Fruit fly (Drosophila melanogaster) whole organism, embryonic: ENCODE results near the gene Kr-h1.

ENCODE experiments used
- B-H1 ChIP-seq: fragments of 200-800 bp; sonication (Bioruptor generic); IDR thresholded peaks from 3 replicates; pipeline ENCODE4 v1.3.6; 2022; ENCODE audit warnings: missing biosample characterization, missing genetic modification characterization
- B-H2 ChIP-seq: fragments of 200-800 bp; sonication (Bioruptor generic); optimal IDR thresholded peaks from 2 replicates; lab custom pipeline; 2018; ENCODE audit warnings: missing biosample characterization, mild to moderate bottlenecking, missing genetic modification characterization
- CG10431 ChIP-seq: fragments of 200-800 bp; sonication (Bioruptor generic); optimal IDR thresholded peaks from 3 replicates; lab custom pipeline; 2018; ENCODE audit warnings: missing biosample characterization, mild to moderate bottlenecking, missing genetic modification characterization
- CG10654 ChIP-seq: fragments of 200-800 bp; sonication (Bioruptor generic); optimal IDR thresholded peaks from 2 replicates; lab custom pipeline; 2016; ENCODE audit warnings: missing biosample characterization, missing genetic modification characterization
- CG11456 ChIP-seq: fragments of 200-800 bp; sonication (Bioruptor generic); IDR thresholded peaks from 3 replicates; pipeline ENCODE4 v1.3.6; 2022; ENCODE audit warnings: missing biosample characterization, missing genetic modification characterization
- CG11723 ChIP-seq: fragments of 200-800 bp; sonication (Bioruptor generic); optimal IDR thresholded peaks from 2 replicates; lab custom pipeline; 2017; ENCODE audit warnings: missing biosample characterization, mild to moderate bottlenecking, missing genetic modification characterization
- CG14014 ChIP-seq: fragments of 200-800 bp; sonication (Bioruptor generic); IDR thresholded peaks from 2 replicates; pipeline ENCODE4 v1.3.6; 2022; ENCODE audit warnings: missing biosample characterization, missing genetic modification characterization
- CG1603 ChIP-seq: fragments of 200-800 bp; sonication (Bioruptor generic); optimal IDR thresholded peaks from 2 replicates; lab custom pipeline; 2019; ENCODE audit warnings: missing biosample characterization, mild to moderate bottlenecking, missing genetic modification characterization, moderate library complexity
- CG17328 ChIP-seq: fragments of 200-800 bp; sonication (Bioruptor generic); IDR thresholded peaks from 2 replicates; pipeline ENCODE4 v1.3.6; 2022; ENCODE audit warnings: missing biosample characterization, missing genetic modification characterization
- CG18262 ChIP-seq: fragments of 200-800 bp; optimal IDR thresholded peaks from 3 replicates; lab custom pipeline; 2019; ENCODE audit warnings: missing biosample characterization, mild to moderate bottlenecking, missing genetic modification characterization, moderate library complexity
- CG2129 ChIP-seq: fragments of 200-800 bp; sonication (Bioruptor generic); IDR thresholded peaks from 2 replicates; pipeline ENCODE4 v1.3.6; 2022; ENCODE audit warnings: missing biosample characterization, missing genetic modification characterization; ENCODE audit not compliant: partially characterized antibody
- CG33213 ChIP-seq: fragments of 200-800 bp; sonication (Bioruptor generic); optimal IDR thresholded peaks from 3 replicates; lab custom pipeline; 2016; ENCODE audit warnings: missing biosample characterization, missing genetic modification characterization
- CG4328 ChIP-seq: fragments of 200-800 bp; sonication (Bioruptor generic); optimal IDR thresholded peaks from 3 replicates; lab custom pipeline; 2017; ENCODE audit warnings: missing biosample characterization, missing genetic modification reagents, missing genetic modification characterization
- CG4707 ChIP-seq: fragments of 200-800 bp; sonication (Bioruptor generic); optimal IDR thresholded peaks from 2 replicates; lab custom pipeline; 2018; ENCODE audit warnings: missing biosample characterization, mild to moderate bottlenecking, missing genetic modification characterization, moderate library complexity
- CG6272 ChIP-seq: fragments of 200-800 bp; sonication (Bioruptor generic); IDR thresholded peaks from 2 replicates; pipeline ENCODE4 v1.3.6; 2022; ENCODE audit warnings: missing biosample characterization, missing genetic modification characterization
- CG6689 ChIP-seq: fragments of 200-800 bp; sonication (Bioruptor generic); IDR thresholded peaks from 2 replicates; pipeline ENCODE4 v1.3.6; 2022; ENCODE audit warnings: missing biosample characterization, missing genetic modification characterization
- CG6791 ChIP-seq: fragments of 200-800 bp; sonication (Bioruptor generic); IDR thresholded peaks from 3 replicates; pipeline ENCODE4 v1.3.6; 2022; ENCODE audit warnings: missing biosample characterization, missing genetic modification characterization; ENCODE audit not compliant: partially characterized antibody
- CG7372 ChIP-seq: fragments of 200-800 bp; sonication (Bioruptor generic); IDR thresholded peaks from 2 replicates; pipeline ENCODE4 v1.3.6; 2022; ENCODE audit warnings: missing biosample characterization, missing genetic modification characterization
- CG7839 ChIP-seq: fragments of 200-800 bp; sonication (Bioruptor generic); optimal IDR thresholded peaks from 3 replicates; lab custom pipeline; 2018; ENCODE audit warnings: missing biosample characterization, mild to moderate bottlenecking, missing genetic modification characterization, moderate library complexity
- CG9215 ChIP-seq: fragments of 200-800 bp; sonication (Bioruptor generic); IDR thresholded peaks from 2 replicates; pipeline ENCODE4 v1.3.6; 2022; ENCODE audit warnings: missing biosample characterization, missing genetic modification characterization
- CG9727 ChIP-seq: fragments of 200-800 bp; sonication (Bioruptor generic); optimal IDR thresholded peaks from 3 replicates; lab custom pipeline; 2017; ENCODE audit warnings: missing biosample characterization, mild to moderate bottlenecking, missing genetic modification characterization
- CHES-1-like ChIP-seq: fragments of 200-800 bp; sonication (Bioruptor generic); optimal IDR thresholded peaks from 2 replicates; lab custom pipeline; 2016; ENCODE audit warnings: missing biosample characterization, missing genetic modification characterization
- CTCF ChIP-seq: fragments of 200-800 bp; sonication (Bioruptor generic); optimal IDR thresholded peaks from 2 replicates; lab custom pipeline; 2017; ENCODE audit warnings: missing biosample characterization, mild to moderate bottlenecking, missing genetic modification characterization, moderate library complexity
- Dek ChIP-seq: fragments of 200-800 bp; sonication (Bioruptor generic); optimal IDR thresholded peaks from 3 replicates; lab custom pipeline; 2019; ENCODE audit warnings: missing biosample characterization, mild to moderate bottlenecking, missing genetic modification characterization, moderate library complexity
- E2f1 ChIP-seq: fragments of 200-800 bp; sonication (Bioruptor generic); IDR thresholded peaks from 2 replicates; pipeline ENCODE4 v1.3.6; 2022; ENCODE audit warnings: missing biosample characterization, missing genetic modification characterization
- Fer1 ChIP-seq: fragments of 200-800 bp; sonication (Bioruptor generic); optimal IDR thresholded peaks from 2 replicates; lab custom pipeline; 2017; ENCODE audit warnings: missing biosample characterization, mild to moderate bottlenecking, missing genetic modification characterization
- Hr51 ChIP-seq, 2 experiments: fragments of 200-800 bp; sonication (Bioruptor generic); optimal IDR thresholded peaks; 2 replicates in 1 of 2; 3 replicates in 1 of 2; lab custom pipeline; 2016 to 2018; ENCODE audit warnings: missing biosample characterization in 2 of 2, missing genetic modification characterization in 2 of 2, mild to moderate bottlenecking in 1 of 2, moderate library complexity in 1 of 2
- NC2α ChIP-seq: fragments of 200-800 bp; sonication (Bioruptor generic); optimal IDR thresholded peaks from 2 replicates; lab custom pipeline; 2016; ENCODE audit warnings: missing biosample characterization, missing genetic modification characterization
- NC2β ChIP-seq: fragments of 200-800 bp; sonication (Bioruptor generic); optimal IDR thresholded peaks from 2 replicates; lab custom pipeline; 2016; ENCODE audit warnings: missing biosample characterization, missing genetic modification characterization
- NfI ChIP-seq: fragments of 200-800 bp; sonication (Bioruptor generic); optimal IDR thresholded peaks from 3 replicates; lab custom pipeline; 2018; ENCODE audit warnings: missing biosample characterization, mild to moderate bottlenecking, missing genetic modification characterization, moderate library complexity
- Sry-β ChIP-seq: fragments of 200-800 bp; sonication (Bioruptor generic); optimal IDR thresholded peaks from 2 replicates; lab custom pipeline; 2018; ENCODE audit warnings: missing biosample characterization, mild to moderate bottlenecking, missing genetic modification characterization, moderate library complexity
- Trl ChIP-seq, 3 experiments: fragments of >200 bp in 2 of 3; fragments of 200-800 bp in 1 of 3; sonication (Bioruptor generic) in 1 of 3; optimal IDR thresholded peaks; 2 replicates in 1 of 3; 3 replicates in 2 of 3; lab custom pipeline; 2016 to 2017; ENCODE audit warnings: missing biosample characterization in 1 of 3, missing genetic modification characterization in 1 of 3
- YL-1 ChIP-seq: fragments of 200-800 bp; sonication (Bioruptor generic); optimal IDR thresholded peaks from 3 replicates; lab custom pipeline; 2017; ENCODE audit warnings: missing biosample characterization, mild to moderate bottlenecking, missing genetic modification characterization
- chif ChIP-seq, 2 experiments: fragments of 200-800 bp; sonication (Bioruptor generic); optimal IDR thresholded peaks; 3 replicates each; lab custom pipeline; 2016; ENCODE audit warnings: missing biosample characterization in 2 of 2, missing genetic modification characterization in 2 of 2
- cwo ChIP-seq: fragments of 200-800 bp; sonication (Bioruptor generic); optimal IDR thresholded peaks from 3 replicates; lab custom pipeline; 2017; ENCODE audit warnings: missing biosample characterization, missing genetic modification characterization, mild to moderate bottlenecking, moderate library complexity, missing genetic modification reagents
- emc ChIP-seq: fragments of 200-800 bp; sonication (Bioruptor generic); optimal IDR thresholded peaks from 2 replicates; lab custom pipeline; 2016; ENCODE audit warnings: missing biosample characterization, missing genetic modification characterization
- kay ChIP-seq: fragments of 200-800 bp; sonication (Bioruptor generic); optimal IDR thresholded peaks from 2 replicates; lab custom pipeline; 2016; ENCODE audit warnings: missing biosample characterization, missing genetic modification characterization
- lbe ChIP-seq: fragments of 200-800 bp; sonication (Bioruptor generic); optimal IDR thresholded peaks from 2 replicates; lab custom pipeline; 2016; ENCODE audit warnings: missing biosample characterization, mild to moderate bottlenecking, missing genetic modification characterization
- oc ChIP-seq: fragments of 200-800 bp; sonication (Bioruptor generic); optimal IDR thresholded peaks from 2 replicates; lab custom pipeline; 2018; ENCODE audit warnings: missing biosample characterization, mild to moderate bottlenecking, missing genetic modification characterization, moderate library complexity
- pan ChIP-seq, 4 experiments: fragments of >200 bp in 3 of 4; fragments of 200-800 bp in 1 of 4; sonication (Bioruptor generic) in 1 of 4; optimal IDR thresholded peaks in 3 of 4; IDR thresholded peaks in 1 of 4; 2 replicates each; pipeline versions ENCODE4 v1.3.6 to Lab custom; 2017 to 2022; ENCODE audit warnings: missing biosample characterization in 2 of 4, missing genetic modification characterization in 2 of 4, mixed read lengths in 1 of 4
- pb ChIP-seq: fragments of 200-800 bp; sonication (Bioruptor generic); optimal IDR thresholded peaks from 3 replicates; lab custom pipeline; 2016; ENCODE audit warnings: missing biosample characterization, missing genetic modification characterization
- phol ChIP-seq: fragments of 200-800 bp; sonication (Bioruptor generic); optimal IDR thresholded peaks from 3 replicates; lab custom pipeline; 2018; ENCODE audit warnings: missing biosample characterization, mild to moderate bottlenecking, missing genetic modification characterization, moderate library complexity
- sens ChIP-seq: fragments of 200-800 bp; sonication (Bioruptor generic); peaks from one replicate; lab custom pipeline; 2016; ENCODE audit warnings: missing biosample characterization, missing genetic modification characterization
- sima ChIP-seq: fragments of 200-800 bp; sonication (Bioruptor generic); optimal IDR thresholded peaks from 2 replicates; lab custom pipeline; 2016; ENCODE audit warnings: missing biosample characterization, missing genetic modification characterization
- sisA ChIP-seq: fragments of 200-800 bp; sonication (Bioruptor generic); IDR thresholded peaks from 2 replicates; pipeline ENCODE4 v1.3.6; 2022; ENCODE audit warnings: missing biosample characterization, missing genetic modification characterization
- sob ChIP-seq: fragments of 200-800 bp; sonication (Bioruptor generic); IDR thresholded peaks from 2 replicates; pipeline ENCODE4 v1.3.6; 2022; ENCODE audit warnings: missing biosample characterization, missing genetic modification characterization
- vvl ChIP-seq: fragments of 200-800 bp; sonication (Bioruptor generic); IDR thresholded peaks from 2 replicates; pipeline ENCODE4 v1.3.6; 2022; ENCODE audit warnings: missing biosample characterization, missing genetic modification characterization
- zf30C ChIP-seq: fragments of 200-800 bp; sonication (Bioruptor generic); optimal IDR thresholded peaks from 3 replicates; lab custom pipeline; 2018; ENCODE audit warnings: missing biosample characterization, mild to moderate bottlenecking, missing genetic modification characterization

The Kr-h1 gene

dm6 chr2L:6045972-6046718, 36.3 kb upstream of the Kr-h1 start, which contains the start of gene Pfas (continued):
- TF ChIP-seq kay (GFP tag; lab: Kevin White, UChicago) (peak; percentile 45), B-H1 (GFP tag; lab: Robert Waterston, UW) (no peak), CG6791 (GFP tag; lab: Robert Waterston, UW) (no peak), cwo (GFP tag; lab: Kevin White, UChicago) (peak; percentile 81), CG4707 (no peak), Dek (tag; lab: Kevin White, UChicago) (peak; percentile 73), vvl (GFP tag; lab: Robert Waterston, UW) (peak; percentile 47; the same call in 1 of the 2 replicates), CG9727 (peak; percentile 62), CG17328 (GFP tag; lab: Robert Waterston, UW) (0 out of 2 replicates have a peak, but pooled peaks have one; percentile 13), CG2129 (no peak), CG1603 (tag; lab: Kevin White, UChicago) (peak; percentile 58), CG14014 (peak; percentile 42; the same call in 1 of the 2 replicates), CG7839 (peak; percentile 55), CG7372 (0 out of 2 replicates have a peak, but pooled peaks have one; percentile 26), NC2α (no peak), chif (GFP tag; optimal IDR thresholded peaks at IDR 0.05; lab: Kevin White, UChicago) (peak in 1 of 2 experiments; percentile 7), sima (peak; percentile 3), CG11723 (no peak), CG33213 (GFP tag; lab: Kevin White, UChicago) (peak; percentile 37), pan (optimal IDR thresholded peaks at IDR 0.05; lab: Kevin White, UChicago) (no peak), pan (GFP tag; optimal IDR thresholded peaks at IDR 0.05 in 1 of 2, IDR thresholded peaks at IDR 0.05 in 1 of 2) (peak in 1 of 2 experiments; percentile 49), Sry-β (GFP tag; lab: Kevin White, UChicago) (no peak), CG18262 (peak; percentile 33), Hr51 (GFP tag; optimal IDR thresholded peaks at IDR 0.05; lab: Kevin White, UChicago) (peak in 1 of 2 experiments; percentile 11), sob (GFP tag; lab: Robert Waterston, UW) (peak; percentile 62; the same call in 1 of the 2 replicates), NfI (GFP tag; lab: Kevin White, UChicago) (peak; percentile 63), CG4328 (GFP tag; lab: Kevin White, UChicago) (peak; percentile 27), CTCF (GFP tag; lab: Kevin White, UChicago) (peak; percentile 7), B-H2 (peak; percentile 83), Trl (optimal IDR thresholded peaks at IDR 0.05; lab: Kevin White, UChicago) (no peak), Trl (GFP tag; optimal IDR thresholded peaks at IDR 0.05; lab: Kevin White, UChicago) (peak; percentile 52), lbe (GFP tag; lab: Kevin White, UChicago) (peak; percentile 35), CG11456 (GFP tag; lab: Robert Waterston, UW) (0 out of 3 replicates have a peak, but pooled peaks have one; percentile 34), NC2β (GFP tag; lab: Kevin White, UChicago) (peak; percentile 12), CG6689 (GFP tag; lab: Robert Waterston, UW) (no peak), E2f1 (GFP tag; lab: Robert Waterston, UW) (peak; percentile 22; the same call in 1 of the 2 replicates), CG10431 (GFP tag; lab: Kevin White, UChicago) (no peak), sisA (GFP tag; lab: Robert Waterston, UW) (0 out of 2 replicates have a peak, but pooled peaks have one; percentile 11), CG10654 (GFP tag; lab: Kevin White, UChicago) (peak; percentile 30), oc (tag; lab: Kevin White, UChicago) (peak; percentile 15), phol (tag; lab: Kevin White, UChicago) (peak; percentile 21), CG9215 (GFP tag; lab: Robert Waterston, UW) (peak; percentile 23; the same call in 1 of the 2 replicates), CHES-1-like (GFP tag; lab: Kevin White, UChicago) (peak; percentile 72), YL-1 (GFP tag; lab: Kevin White, UChicago) (peak; percentile 65), emc (GFP tag; lab: Kevin White, UChicago) (peak; percentile 2), Fer1 (peak; percentile 72), sens (GFP tag; lab: Kevin White, UChicago) (peak; percentile 87), CG6272 (GFP tag; lab: Robert Waterston, UW) (no peak), pb (GFP tag; lab: Kevin White, UChicago) (peak; percentile 38), zf30C (no peak)
